Fruit fly (Drosophila melanogaster): ENCODE measurements around the gene step.

- TF ChIP-seq insv (optimal IDR thresholded peaks at IDR 0.05) (no peak), Myc (optimal IDR thresholded peaks at IDR 0.05) (no peak), Sin3A (optimal IDR thresholded peaks at IDR 0.05) (no peak)
Observed at dm6 chr2L:21806875-21807274, 49.6 kb upstream of the step start.

Data from Kc167 (cell line).